Worm (Caenorhabditis elegans) whole organism, L3 larva: ENCODE measurements around the gene let-711.

Source experiments
- R02D3.7 ChIP-seq: fragments of 150-350 bp; optimal IDR thresholded peaks from 2 replicates; lab custom pipeline; 2014; ENCODE audit warnings: missing biosample characterization, missing genetic modification characterization
- aly-2 ChIP-seq: fragments of 150-350 bp; optimal IDR thresholded peaks from 2 replicates; lab custom pipeline; 2014; ENCODE audit warnings: missing biosample characterization, missing genetic modification characterization
- ama-1 ChIP-seq: fragments of 150-350 bp; optimal IDR thresholded peaks from 2 replicates; lab custom pipeline; 2018
- ceh-16 ChIP-seq: sonication (generic microtip); optimal IDR thresholded peaks from 2 replicates; lab custom pipeline; 2017; ENCODE audit warnings: missing biosample characterization, missing genetic modification characterization
- ceh-28 ChIP-seq: fragments of 150-350 bp; optimal IDR thresholded peaks from 2 replicates; lab custom pipeline; 2014; ENCODE audit warnings: missing biosample characterization, missing genetic modification reagents, missing genetic modification characterization
- ceh-82 ChIP-seq: fragments of 150-350 bp; optimal IDR thresholded peaks from 2 replicates; lab custom pipeline; 2014; ENCODE audit warnings: missing biosample characterization, missing genetic modification characterization
- ceh-9 ChIP-seq: sonication (generic microtip); optimal IDR thresholded peaks from 2 replicates; lab custom pipeline; 2018; ENCODE audit warnings: missing biosample characterization, missing genetic modification characterization
- egl-27 ChIP-seq: sonication (generic microtip); optimal IDR thresholded peaks from 4 replicates; lab custom pipeline; 2017; ENCODE audit warnings: missing biosample characterization, missing genetic modification reagents, missing genetic modification characterization
- egl-5 ChIP-seq: fragments of 150-350 bp; optimal IDR thresholded peaks from 2 replicates; lab custom pipeline; 2017; ENCODE audit warnings: missing biosample characterization, missing genetic modification reagents, missing genetic modification characterization, inconsistent platforms
- elt-1 ChIP-seq: fragments of 150-350 bp; optimal IDR thresholded peaks from 2 replicates; lab custom pipeline; 2014; ENCODE audit warnings: missing biosample characterization, missing genetic modification characterization
- elt-2 ChIP-seq: sonication (generic microtip); optimal IDR thresholded peaks from 2 replicates; lab custom pipeline; 2016; ENCODE audit warnings: missing genetic modification reagents, mild to moderate bottlenecking, missing genetic modification characterization, missing compliant biosample characterization
- elt-3 ChIP-seq, 3 experiments: fragments of 150-350 bp in 1 of 3; sonication (generic microtip) in 2 of 3; optimal IDR thresholded peaks; 2 replicates in 2 of 3; 4 replicates in 1 of 3; lab custom pipeline; 2014 to 2017; ENCODE audit warnings: missing biosample characterization in 3 of 3, missing genetic modification characterization in 3 of 3
- eor-1 ChIP-seq, 2 experiments: fragments of 150-350 bp; optimal IDR thresholded peaks; 2 replicates each; lab custom pipeline; 2014 to 2018; ENCODE audit warnings: missing biosample characterization in 2 of 2, missing genetic modification characterization in 2 of 2
- fkh-2 ChIP-seq: fragments of 150-350 bp; optimal IDR thresholded peaks from 2 replicates; lab custom pipeline; 2014; ENCODE audit warnings: missing biosample characterization, missing genetic modification reagents, missing genetic modification characterization
- hmg-11 ChIP-seq: sonication (generic microtip); optimal IDR thresholded peaks from 2 replicates; lab custom pipeline; 2016; ENCODE audit warnings: missing genetic modification characterization, missing compliant biosample characterization
- jun-1 ChIP-seq: fragments of 150-350 bp; optimal IDR thresholded peaks from 2 replicates; lab custom pipeline; 2014; ENCODE audit warnings: missing biosample characterization, missing genetic modification reagents, missing genetic modification characterization
- lin-15B ChIP-seq: fragments of 150-350 bp; optimal IDR thresholded peaks from 2 replicates; lab custom pipeline; 2014; ENCODE audit warnings: missing biosample characterization, missing genetic modification characterization
- mdl-1 ChIP-seq: fragments of 150-350 bp; optimal IDR thresholded peaks from 2 replicates; lab custom pipeline; 2014; ENCODE audit warnings: missing biosample characterization, missing genetic modification characterization
- nfya-1 ChIP-seq: sonication (generic microtip); optimal IDR thresholded peaks from 2 replicates; lab custom pipeline; 2017; ENCODE audit warnings: missing genetic modification characterization, mild to moderate bottlenecking, missing compliant biosample characterization, antibody characterized with exemption, moderate library complexity; ENCODE audit not compliant: insufficient read depth
- nhr-23 ChIP-seq: fragments of 150-350 bp; optimal IDR thresholded peaks from 2 replicates; lab custom pipeline; 2014; ENCODE audit warnings: missing biosample characterization, missing genetic modification reagents, missing genetic modification characterization
- nhr-43 ChIP-seq: sonication (generic microtip); optimal IDR thresholded peaks from 2 replicates; lab custom pipeline; 2016; ENCODE audit warnings: mild to moderate bottlenecking, missing genetic modification characterization, missing compliant biosample characterization; ENCODE audit not compliant: poor library complexity, severe bottlenecking
- nhr-77 ChIP-seq: fragments of 150-350 bp; optimal IDR thresholded peaks from 2 replicates; lab custom pipeline; 2014; ENCODE audit warnings: missing biosample characterization, missing genetic modification characterization
- pha-4 ChIP-seq: fragments of 150-350 bp; optimal IDR thresholded peaks from 2 replicates; lab custom pipeline; 2014; ENCODE audit warnings: missing biosample characterization, missing genetic modification reagents, missing genetic modification characterization
- pqm-1 ChIP-seq: fragments of 150-350 bp; optimal IDR thresholded peaks from 2 replicates; lab custom pipeline; 2017; ENCODE audit warnings: missing biosample characterization, missing genetic modification characterization, inconsistent platforms
- skn-1 ChIP-seq: fragments of 150-350 bp; optimal IDR thresholded peaks from 2 replicates; lab custom pipeline; 2014; ENCODE audit warnings: missing biosample characterization, missing genetic modification characterization
- snpc-4 ChIP-seq: fragments of 150-350 bp; optimal IDR thresholded peaks from 2 replicates; lab custom pipeline; 2014; ENCODE audit warnings: missing biosample characterization, missing genetic modification characterization
- tbx-2 ChIP-seq: sonication (generic microtip); optimal IDR thresholded peaks from 2 replicates; lab custom pipeline; 2016; ENCODE audit warnings: mild to moderate bottlenecking, missing genetic modification characterization, missing compliant biosample characterization
- unc-39 ChIP-seq: sonication (generic microtip); optimal IDR thresholded peaks from 4 replicates; lab custom pipeline; 2017; ENCODE audit warnings: missing biosample characterization, missing genetic modification characterization
- unc-62 ChIP-seq: fragments of 150-350 bp; sonication (generic microtip); optimal IDR thresholded peaks from 4 replicates; lab custom pipeline; 2014; ENCODE audit warnings: missing biosample characterization, missing genetic modification reagents, missing genetic modification characterization
- zag-1 ChIP-seq: fragments of 150-350 bp; optimal IDR thresholded peaks from 2 replicates; lab custom pipeline; 2014; ENCODE audit warnings: missing biosample characterization, missing genetic modification characterization
- ztf-4 ChIP-seq: fragments of 150-350 bp; optimal IDR thresholded peaks from 2 replicates; lab custom pipeline; 2014; ENCODE audit warnings: missing biosample characterization, missing genetic modification characterization

The let-711 gene

DNA sequence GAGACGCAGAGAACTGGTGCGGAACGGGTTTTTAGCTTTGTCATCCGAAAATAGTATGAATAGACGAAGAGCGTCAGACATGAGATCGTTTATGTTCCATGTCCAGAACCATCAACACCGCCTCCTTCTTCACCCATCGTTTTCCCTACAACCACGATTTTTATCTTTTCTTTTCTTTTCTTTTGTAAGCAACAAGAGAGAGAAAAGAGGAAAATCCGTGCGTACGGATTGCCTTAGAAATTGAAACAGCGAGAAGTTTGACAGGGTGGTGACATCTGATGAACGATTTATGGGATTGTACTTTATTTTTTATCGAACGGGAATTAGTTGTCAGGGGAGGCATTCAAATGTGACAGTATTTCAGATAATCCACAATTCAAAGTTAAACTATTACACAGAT lies 771 bp upstream of the let-711 start, which contains the start of gene abu-13:
Gene abu-13, minus strand, starts transcription at position 152 of the 400 bp plus-strand sequence.
- TF ChIP-seq egl-5 (tag; lab: Kevin White, UChicago) (no peak), pha-4 (tag; lab: Kevin White, UChicago) (no peak), nhr-23 (tag; lab: Kevin White, UChicago) (peak; percentile 46), ztf-4 (tag; lab: Kevin White, UChicago) (no peak), pqm-1 (tag; lab: Kevin White, UChicago) (no peak), lin-15B (tag; lab: Kevin White, UChicago) (no peak)

DNA sequence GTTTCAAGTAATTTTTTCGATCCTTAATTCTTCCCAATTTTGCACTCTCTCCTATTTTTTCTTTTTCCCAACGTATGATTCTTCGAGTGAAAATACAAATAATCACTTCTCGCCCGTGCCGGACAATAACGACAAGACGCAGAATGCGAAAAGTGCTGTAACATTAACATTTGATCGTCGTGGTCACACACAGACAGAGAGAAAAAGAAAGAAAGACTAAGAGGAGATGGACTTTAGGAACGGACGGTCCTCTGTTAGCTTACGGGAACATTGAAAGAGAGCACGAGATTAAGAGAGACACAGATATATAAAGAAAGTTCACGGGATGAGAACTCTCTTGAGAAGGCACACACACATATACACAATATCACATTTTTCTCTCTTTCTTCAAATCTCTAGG lies 1.4 kb downstream of the let-711 start:
- TF ChIP-seq pha-4 (tag; lab: Kevin White, UChicago) (peak; percentile 78), lin-15B (tag; lab: Kevin White, UChicago) (peak; percentile 16), ztf-4 (tag; lab: Kevin White, UChicago) (no peak), ama-1 (no peak), nhr-77 (no peak)
- TF ChIP-seq, all 47 proteins: peak for 2

DNA sequence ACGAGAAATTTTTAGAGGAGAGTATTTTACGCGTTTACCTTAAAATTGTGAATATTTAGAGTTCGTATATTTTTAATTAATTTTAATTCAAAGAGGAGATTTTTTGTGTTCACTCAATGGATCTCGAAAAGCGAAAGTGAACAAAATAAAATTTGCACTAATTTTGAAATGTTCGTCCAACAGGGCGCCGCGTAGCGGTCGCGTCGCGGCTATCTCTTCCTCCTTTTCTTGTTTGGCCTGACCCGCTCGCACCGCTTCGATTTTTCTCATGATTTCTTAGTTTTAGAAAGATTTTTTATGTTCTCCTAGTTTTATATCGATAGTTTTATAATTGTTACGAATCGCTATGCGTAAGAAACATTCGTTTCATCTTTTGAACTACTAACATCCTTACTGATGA lies 4.9 kb downstream of the let-711 start:
- peak; percentile 29 for TF ChIP-seq hmg-11
- TF ChIP-seq lin-15B (tag; lab: Kevin White, UChicago), result no peak
- TF ChIP-seq fkh-2, result no peak
- TF ChIP-seq egl-5 (tag; lab: Kevin White, UChicago), result no peak
- peak; percentile 7 for TF ChIP-seq ama-1
- no peak for TF ChIP-seq elt-1 (tag; lab: Kevin White, UChicago)
- peak; percentile 51 for TF ChIP-seq nfya-1 (tag; lab: Kevin White, UChicago)

DNA sequence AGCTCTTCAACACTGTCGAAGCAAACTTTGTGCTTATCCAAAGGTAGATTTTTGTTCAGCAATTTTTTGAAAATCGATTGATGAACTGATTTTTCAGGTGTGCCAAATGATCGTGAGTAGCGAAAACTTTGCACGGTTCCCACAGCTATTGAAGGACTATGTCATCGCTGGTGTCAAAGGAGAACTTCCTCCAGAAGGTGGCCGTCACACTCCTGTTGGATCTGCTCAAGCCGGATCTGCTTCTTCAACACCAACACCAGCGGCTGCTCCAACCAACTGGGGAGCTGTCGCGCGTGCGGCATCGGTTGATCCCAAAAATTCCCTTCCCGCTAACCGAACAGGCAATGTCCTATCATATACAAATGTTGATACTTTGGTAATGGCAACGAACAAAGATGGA lies 6.9 kb downstream of the let-711 start:
- no peak for TF ChIP-seq egl-27 (tag; lab: Kevin White, UChicago)
- no peak for TF ChIP-seq nhr-43 (tag; lab: Kevin White, UChicago)
- no peak for TF ChIP-seq R02D3.7 (tag; lab: Kevin White, UChicago)
- TF ChIP-seq elt-2 (tag; lab: Kevin White, UChicago), result no peak

DNA sequence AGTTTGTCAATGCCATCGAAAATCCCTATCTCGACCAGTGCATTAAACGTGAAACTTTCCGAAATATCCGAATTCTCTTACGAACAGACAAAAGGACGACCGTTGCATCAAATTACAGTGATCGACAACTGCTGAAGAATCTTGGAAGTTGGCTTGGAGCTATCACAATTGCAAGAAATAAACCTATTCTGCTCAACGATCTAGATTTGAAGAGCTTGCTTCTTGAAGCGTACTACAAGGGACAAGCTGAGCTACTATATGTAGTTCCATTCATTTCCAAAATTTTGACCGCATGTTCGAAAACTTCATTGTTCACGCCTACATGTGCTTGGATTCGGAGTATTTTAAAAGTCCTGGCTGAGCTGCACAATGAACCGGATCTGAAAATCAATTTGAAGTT lies 7.5 kb downstream of the let-711 start:
- no peak for TF ChIP-seq unc-62

DNA sequence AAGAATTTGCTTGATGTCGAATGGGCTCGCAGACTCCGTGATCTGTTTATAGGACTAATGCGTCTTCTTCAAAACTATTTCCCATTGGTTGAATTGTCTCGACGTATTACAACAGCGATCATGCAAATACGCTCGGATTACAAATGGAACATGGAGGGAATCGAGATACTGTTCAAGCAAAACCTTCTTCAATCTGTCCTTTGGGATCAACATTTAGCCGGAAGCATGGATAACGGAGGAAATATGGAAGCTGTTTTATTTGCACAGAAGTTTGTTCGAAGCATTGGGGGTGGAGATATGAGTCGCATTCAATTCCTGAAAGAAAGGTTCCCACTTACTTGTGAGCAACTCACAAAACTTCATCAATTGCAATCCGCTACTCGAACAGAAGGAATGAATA lies 9.2 kb downstream of the let-711 start:
- TF ChIP-seq eor-1 (tag; optimal IDR thresholded peaks at IDR 0.05; lab: Kevin White, UChicago) (no peak), fkh-2 (no peak), mdl-1 (tag; lab: Kevin White, UChicago) (no peak), nhr-77 (no peak), ama-1 (no peak), pqm-1 (tag; lab: Kevin White, UChicago) (no peak), tbx-2 (tag; lab: Kevin White, UChicago) (no peak), ceh-16 (tag; lab: Kevin White, UChicago) (no peak), jun-1 (no peak), ceh-9 (tag; lab: Kevin White, UChicago) (no peak), ceh-82 (no peak), egl-27 (tag; lab: Kevin White, UChicago) (no peak), unc-39 (tag; lab: Kevin White, UChicago) (no peak), pha-4 (tag; lab: Kevin White, UChicago) (no peak), unc-62 (no peak), skn-1 (tag; lab: Kevin White, UChicago) (no peak)
- TF ChIP-seq, all 47 proteins: peak for 0

DNA sequence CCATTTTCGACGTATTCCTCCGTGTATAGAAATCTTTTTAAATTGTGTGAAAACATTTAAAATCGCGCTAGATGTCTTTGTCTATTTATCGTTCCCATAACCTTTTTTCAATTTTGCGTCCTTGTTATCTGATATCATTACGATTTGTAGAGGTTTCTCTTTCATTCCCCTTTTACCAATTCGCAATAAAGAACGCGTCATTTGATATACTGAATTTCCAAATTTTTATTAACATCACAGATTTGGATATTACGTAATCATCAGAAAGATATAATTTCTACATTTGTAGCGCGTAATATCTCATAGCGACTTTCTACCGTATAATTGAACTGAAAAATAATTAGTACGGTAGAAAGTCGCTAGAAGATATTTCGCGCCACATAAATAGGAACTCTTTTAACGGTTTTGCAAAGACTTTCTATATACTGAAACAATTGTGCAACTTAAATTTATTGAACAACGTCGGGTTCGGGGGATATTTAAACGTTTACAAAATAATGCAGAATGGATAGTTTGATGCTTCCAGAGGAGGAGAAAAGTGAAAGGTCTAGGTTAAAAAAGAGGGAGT lies 12.2 kb downstream of the let-711 start:
- TF ChIP-seq hmg-11 (no peak), pqm-1 (tag; lab: Kevin White, UChicago) (no peak), ceh-82 (no peak), aly-2 (tag; lab: Kevin White, UChicago) (peak; percentile 26)

DNA sequence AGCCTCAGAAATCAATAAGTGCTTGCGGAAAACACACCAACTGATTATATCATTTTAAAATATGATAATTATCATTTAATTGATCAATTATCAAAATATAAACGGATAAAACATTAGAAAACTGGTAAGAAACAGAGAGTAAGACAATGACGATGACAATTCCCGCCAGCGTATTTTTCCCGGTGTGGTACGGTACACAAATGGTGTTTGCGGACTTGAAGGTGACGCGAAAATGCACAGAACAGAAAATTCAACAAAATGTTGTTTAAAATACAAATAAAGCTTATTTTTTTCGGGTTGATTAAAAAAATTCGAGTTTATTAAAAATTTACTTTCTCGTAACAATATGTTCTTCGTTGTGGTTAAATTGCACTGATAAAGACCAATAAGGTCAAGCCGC lies 14.6 kb downstream of the let-711 start:
- TF ChIP-seq jun-1 (no peak), nhr-23 (tag; lab: Kevin White, UChicago) (peak; percentile 12), unc-39 (tag; lab: Kevin White, UChicago) (no peak), lin-15B (tag; lab: Kevin White, UChicago) (peak; percentile 46), skn-1 (tag; lab: Kevin White, UChicago) (peak; percentile 95), snpc-4 (tag; lab: Kevin White, UChicago) (no peak), elt-2 (tag; lab: Kevin White, UChicago) (peak; percentile 13), elt-3 (tag; optimal IDR thresholded peaks at IDR 0.05; lab: Kevin White, UChicago) (no peak), nfya-1 (tag; lab: Kevin White, UChicago) (peak; percentile 81), egl-27 (tag; lab: Kevin White, UChicago) (no peak), hmg-11 (peak; percentile 41), ama-1 (peak; percentile 40), egl-5 (tag; lab: Kevin White, UChicago) (peak; percentile 25), pha-4 (tag; lab: Kevin White, UChicago) (peak; percentile 81), zag-1 (no peak), ceh-28 (tag; lab: Kevin White, UChicago) (no peak)
